Worm (Caenorhabditis elegans): Measurements from ENCODE around the gene C08F8.6.

Gene C08F8.6

DNA sequence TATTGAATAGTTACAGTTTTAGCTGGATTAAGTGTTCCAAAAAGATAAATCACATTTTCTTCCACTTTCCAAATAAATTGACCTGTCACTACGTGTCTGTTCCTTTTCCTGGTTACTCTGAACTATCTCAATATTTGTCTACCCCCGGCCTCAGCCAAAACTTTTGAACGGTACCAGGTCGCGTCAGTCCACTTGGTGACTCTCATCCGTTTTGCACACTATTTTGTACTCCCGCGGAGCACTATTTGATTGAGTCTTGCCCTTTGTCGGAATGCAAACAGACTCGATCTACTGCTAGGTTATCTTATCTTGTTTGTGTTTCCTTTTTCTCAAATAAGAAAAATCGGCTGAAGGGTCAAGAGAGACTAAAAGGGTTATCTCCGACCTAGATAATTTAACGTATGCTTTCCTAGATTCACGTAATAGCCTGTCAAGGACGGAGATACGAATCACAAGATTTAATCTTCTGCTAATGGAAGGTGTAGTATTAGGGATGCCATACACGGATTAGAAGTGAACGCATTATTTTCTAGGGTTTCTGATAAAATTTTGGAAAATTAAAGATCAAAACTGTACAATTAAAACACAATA is 44.7 kb downstream of the C08F8.6 start:
- TF ChIP-seq ama-1 (optimal IDR thresholded peaks at IDR 0.05) (peak; percentile 5), ama-1 (GFP tag; optimal IDR thresholded peaks at IDR 0.05) (no peak), madf-6 (GFP tag; IDR thresholded peaks at IDR 0.05) (no peak), Y53G8AR.9 (GFP tag; conservative IDR thresholded peaks at IDR 0.05) (no peak)

DNA sequence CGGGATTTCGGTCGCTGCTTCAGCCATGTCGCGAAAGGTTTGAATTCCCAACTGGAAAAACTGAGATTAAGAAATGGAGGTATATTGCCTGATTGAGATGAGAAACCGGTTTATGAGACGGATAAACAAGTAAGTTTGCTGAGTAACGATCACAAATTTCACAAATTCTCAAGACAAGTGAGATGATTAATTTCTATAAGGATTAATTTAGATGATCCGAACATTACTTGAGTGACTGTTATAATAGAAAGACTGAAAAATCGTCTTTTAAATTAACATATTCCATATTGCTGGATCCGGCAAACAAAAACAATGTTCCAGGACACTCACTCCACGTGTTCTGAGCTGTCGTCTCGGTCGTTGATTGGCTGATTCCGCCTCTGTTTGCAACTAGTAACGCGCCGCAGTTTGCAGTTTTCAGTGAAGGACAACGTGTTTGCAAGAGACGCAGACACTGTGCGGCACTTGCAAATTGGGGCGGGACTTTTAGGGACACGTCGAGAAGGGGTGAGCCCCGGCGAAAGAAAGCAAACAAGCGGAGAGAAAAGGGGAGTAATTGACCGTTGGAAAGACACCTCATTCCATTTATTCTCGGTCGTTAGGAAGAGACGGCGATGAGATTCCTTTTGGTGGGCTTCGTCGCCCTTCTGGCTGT is 45.8 kb downstream of the C08F8.6 start, which contains the start of the genes imp-2 and enpl-1:
Gene imp-2 (minus strand): TSS at position 51 of the 655 bp plus-strand sequence.
Gene enpl-1 (plus strand): TSS at position 462 of the 655 bp plus-strand sequence.
- TF ChIP-seq atf-7 (tag; optimal IDR thresholded peaks at IDR 0.05) (peak; percentile 63), dpl-1 (GFP tag; optimal IDR thresholded peaks at IDR 0.05) (peak; percentile 48), Y95B8A.8 (GFP tag; IDR thresholded peaks at IDR 0.05) (0 out of 2 replicates have a peak, but pooled peaks have one; percentile 20), C17E4.6 (GFP tag; IDR thresholded peaks at IDR 0.05) (no peak), F33H1.4 (GFP tag; IDR thresholded peaks at IDR 0.05) (peak; percentile 63), T26A5.8 (tag; optimal IDR thresholded peaks at IDR 0.05) (no peak), B0336.3 (GFP tag; IDR thresholded peaks at IDR 0.05) (peak; percentile 83), sdz-38 (tag; optimal IDR thresholded peaks at IDR 0.05) (no peak), ztf-28 (GFP tag; IDR thresholded peaks at IDR 0.05) (no peak), rcor-1 (GFP tag; IDR thresholded peaks at IDR 0.05) (peak; percentile 75), nfyb-1 (GFP tag; IDR thresholded peaks at IDR 0.05) (peak; percentile 100), hmg-1.2 (GFP tag; IDR thresholded peaks at IDR 0.05) (peak; percentile 97), nhr-80 (tag; optimal IDR thresholded peaks at IDR 0.05) (peak; percentile 96), nhr-90 (tag; optimal IDR thresholded peaks at IDR 0.05) (peak; percentile 82), egrh-3 (GFP tag; IDR thresholded peaks at IDR 0.05) (peak; percentile 69), lin-26 (GFP tag; IDR thresholded peaks at IDR 0.05) (peak; percentile 66; the same call in 1 of the 2 replicates), cebp-1 (GFP tag; IDR thresholded peaks at IDR 0.05) (0 out of 2 replicates have a peak, but pooled peaks have one; percentile 12), cebp-1 (tag; optimal IDR thresholded peaks at IDR 0.05) (peak; percentile 82), F23B12.7 (tag; optimal IDR thresholded peaks at IDR 0.05; ENCODE audit: insufficient read depth) (peak; percentile 21), egl-18 (GFP tag; IDR thresholded peaks at IDR 0.05) (no peak), ekl-4 (GFP tag; IDR thresholded peaks at IDR 0.05) (peak; percentile 91), ZK185.1 (tag; optimal IDR thresholded peaks at IDR 0.05; ENCODE audit: poor library complexity, severe bottlenecking) (peak; percentile 57), madf-10 (tag; optimal IDR thresholded peaks at IDR 0.05) (peak; percentile 77), lsl-1 (GFP tag; optimal IDR thresholded peaks at IDR 0.05) (peak; percentile 67), snpc-4 (GFP tag; optimal IDR thresholded peaks at IDR 0.05) (no peak), snpc-4 (tag; optimal IDR thresholded peaks at IDR 0.05) (peak in 3 of 4 experiments; percentile 68 to 78 (median 71)), madf-6 (GFP tag; IDR thresholded peaks at IDR 0.05) (peak; percentile 60; the same call in 1 of the 2 replicates), let-607 (tag; optimal IDR thresholded peaks at IDR 0.05) (peak; percentile 100), lin-35 (GFP tag; optimal IDR thresholded peaks at IDR 0.05) (peak in 1 of 3 experiments; percentile 51), sptf-2 (GFP tag; optimal IDR thresholded peaks at IDR 0.05) (no peak), F22D6.2 (tag; optimal IDR thresholded peaks at IDR 0.05) (peak; percentile 51), snpc-1.3 (tag; optimal IDR thresholded peaks at IDR 0.05; ENCODE audit: insufficient read depth) (peak; percentile 3), rpc-1 (optimal IDR thresholded peaks at IDR 0.05) (no peak), rpc-1 (tag; optimal IDR thresholded peaks at IDR 0.05) (peak; percentile 5), chd-7 (tag; optimal IDR thresholded peaks at IDR 0.05) (peak; percentile 79), lin-40 (tag; optimal IDR thresholded peaks at IDR 0.05) (peak; percentile 85), mcd-1 (GFP tag; IDR thresholded peaks at IDR 0.05) (peak; percentile 82), madf-3 (GFP tag; IDR thresholded peaks at IDR 0.05) (peak; percentile 72; the same call in 1 of the 2 replicates), dox-1 (GFP tag; IDR thresholded peaks at IDR 0.05) (peak; percentile 96), gei-17 (GFP tag; optimal IDR thresholded peaks at IDR 0.05) (peak; percentile 46), T07F8.4 (tag; optimal IDR thresholded peaks at IDR 0.05) (no peak), akir-1 (GFP tag; optimal IDR thresholded peaks at IDR 0.05) (peak; percentile 37), pbrm-1 (GFP tag; IDR thresholded peaks at IDR 0.05) (peak; percentile 84)

Data from whole organism, young adult.